Worm (Caenorhabditis elegans): Measurements from ENCODE around the gene set-1.

set-1 gene

DNA sequence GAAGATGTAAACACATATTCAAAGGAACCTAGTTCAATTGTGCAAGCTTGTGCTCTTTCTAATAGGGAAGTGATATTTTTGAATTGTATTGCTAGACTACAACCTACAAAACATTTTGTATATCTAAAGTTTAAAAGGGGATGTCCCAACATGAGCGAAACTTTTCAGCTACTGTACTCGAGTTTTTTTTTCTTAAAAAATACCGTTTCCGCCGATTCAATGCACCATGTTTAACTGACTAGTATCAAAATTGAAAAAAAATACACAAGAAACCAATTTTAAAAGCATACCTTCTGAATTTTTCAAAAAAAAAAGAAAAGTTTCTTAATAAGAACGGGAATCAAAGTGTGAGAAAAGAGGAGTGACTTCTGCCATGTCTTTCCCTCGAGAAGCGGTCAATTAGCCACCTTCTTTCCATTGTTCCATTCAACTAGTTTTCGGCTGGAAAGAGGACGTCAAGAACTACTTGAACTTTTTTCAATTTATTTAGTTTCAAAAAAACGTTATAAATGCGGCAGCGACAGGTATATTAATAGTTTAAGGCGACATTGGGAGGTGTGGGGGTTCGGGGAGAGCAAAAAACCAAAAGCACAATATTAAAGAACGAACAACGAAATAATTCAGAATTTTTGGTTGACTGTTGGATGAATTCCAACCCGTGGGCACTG, 36.7 kb downstream of the set-1 start, which contains the start of gene nas-4:
nas-4 (minus strand) TSS at position 351 of the 668 bp plus-strand sequence.
- TF ChIP-seq nhr-76 (tag; optimal IDR thresholded peaks at IDR 0.05): no peak
- no peak for TF ChIP-seq mep-1 (tag; optimal IDR thresholded peaks at IDR 0.05)
- TF ChIP-seq hlh-1 (tag; optimal IDR thresholded peaks at IDR 0.05): no peak
- TF ChIP-seq blmp-1 (tag; optimal IDR thresholded peaks at IDR 0.05): no peak
- no peak for TF ChIP-seq nhr-28 (tag; optimal IDR thresholded peaks at IDR 0.05)
- TF ChIP-seq mls-2 (tag; optimal IDR thresholded peaks at IDR 0.05): no peak
- no peak for TF ChIP-seq ceh-39 (tag; optimal IDR thresholded peaks at IDR 0.05)
- TF ChIP-seq mab-5 (tag; optimal IDR thresholded peaks at IDR 0.05): no peak
- no peak for TF ChIP-seq nhr-2 (tag; optimal IDR thresholded peaks at IDR 0.05)
- TF ChIP-seq ztf-11 (tag; optimal IDR thresholded peaks at IDR 0.05): no peak
- no peak for TF ChIP-seq ceh-83 (GFP tag; optimal IDR thresholded peaks at IDR 0.05)
- no peak for TF ChIP-seq sptf-1 (tag; optimal IDR thresholded peaks at IDR 0.05)
- TF ChIP-seq bed-3 (GFP tag; optimal IDR thresholded peaks at IDR 0.05): no peak
- TF ChIP-seq tbx-8 (GFP tag; optimal IDR thresholded peaks at IDR 0.05): no peak
- no peak for TF ChIP-seq snpc-4 (tag; optimal IDR thresholded peaks at IDR 0.05)

DNA sequence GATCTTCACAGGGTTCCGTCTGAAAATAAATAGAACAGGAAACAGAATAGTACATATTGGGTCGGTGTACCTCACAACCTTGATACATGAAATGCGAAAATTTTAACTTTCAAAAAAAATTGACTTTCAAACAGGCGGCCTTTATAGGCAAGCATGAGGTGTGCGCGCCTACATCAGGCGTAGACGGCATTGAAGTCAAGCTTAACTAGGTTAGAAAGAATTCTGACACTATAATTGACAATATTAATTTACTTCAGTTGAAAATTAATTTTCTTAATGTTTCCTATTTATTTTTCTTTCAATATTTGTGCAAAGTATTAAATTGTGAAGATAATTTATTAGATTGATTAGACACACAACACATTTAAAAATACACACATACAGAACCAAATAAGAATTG, 40.3 kb downstream of the set-1 start, which contains the start of gene C05D11.5:
C05D11.5 (minus strand) TSS at position 101 of the 400 bp plus-strand sequence.
- TF ChIP-seq unc-62 (GFP tag; optimal IDR thresholded peaks at IDR 0.05): no peak
- no peak for TF ChIP-seq ztf-11 (tag; optimal IDR thresholded peaks at IDR 0.05)
- no peak for TF ChIP-seq ceh-83 (GFP tag; optimal IDR thresholded peaks at IDR 0.05)
- no peak for TF ChIP-seq zip-8 (tag; optimal IDR thresholded peaks at IDR 0.05)
- no peak for TF ChIP-seq lin-13 (tag; optimal IDR thresholded peaks at IDR 0.05)
- no peak for TF ChIP-seq flh-1 (GFP tag; optimal IDR thresholded peaks at IDR 0.05)
- TF ChIP-seq unc-39 (tag; optimal IDR thresholded peaks at IDR 0.05): no peak
- no peak for TF ChIP-seq cnd-1 (tag; optimal IDR thresholded peaks at IDR 0.05)
- no peak for TF ChIP-seq lsy-2 (tag; optimal IDR thresholded peaks at IDR 0.05)
- TF ChIP-seq bed-3 (GFP tag; optimal IDR thresholded peaks at IDR 0.05): no peak
- no peak for TF ChIP-seq tbx-8 (GFP tag; optimal IDR thresholded peaks at IDR 0.05)
- TF ChIP-seq drap-1 (GFP tag; optimal IDR thresholded peaks at IDR 0.05): no peak
- no peak for TF ChIP-seq elt-1 (tag; optimal IDR thresholded peaks at IDR 0.05; ENCODE audit: borderline replicate concordance, insufficient read depth)
- TF ChIP-seq lin-32 (GFP tag; optimal IDR thresholded peaks at IDR 0.05): no peak
- no peak for TF ChIP-seq nhr-12 (tag; optimal IDR thresholded peaks at IDR 0.05)
- no peak for TF ChIP-seq nhr-237 (tag; optimal IDR thresholded peaks at IDR 0.05)
- no peak for TF ChIP-seq mab-5 (tag; optimal IDR thresholded peaks at IDR 0.05)
- no peak for TF ChIP-seq mep-1 (tag; optimal IDR thresholded peaks at IDR 0.05)

DNA sequence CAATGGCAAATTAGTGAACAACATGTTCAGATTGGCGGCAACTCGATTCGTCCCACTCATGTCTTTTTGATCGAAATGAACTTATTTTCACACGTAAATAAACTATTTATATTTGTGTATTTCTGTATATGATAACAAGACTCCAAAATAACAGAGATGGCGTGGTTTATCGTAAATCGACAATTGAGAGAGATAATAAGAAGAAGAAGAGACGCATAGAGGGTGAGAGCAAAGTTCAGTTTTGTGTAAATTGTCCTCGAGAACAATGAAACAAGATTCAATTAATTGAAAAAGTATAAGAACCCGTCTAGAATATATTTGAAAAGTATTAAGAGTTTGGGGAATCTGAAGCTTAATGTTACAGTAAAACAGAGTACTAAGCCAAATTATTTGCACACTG, 40.7 kb downstream of the set-1 start:
- no peak for TF ChIP-seq sem-2 (GFP tag; optimal IDR thresholded peaks at IDR 0.05)
- no peak for TF ChIP-seq nhr-76 (tag; optimal IDR thresholded peaks at IDR 0.05)
- no peak for TF ChIP-seq mep-1 (tag; optimal IDR thresholded peaks at IDR 0.05)

DNA sequence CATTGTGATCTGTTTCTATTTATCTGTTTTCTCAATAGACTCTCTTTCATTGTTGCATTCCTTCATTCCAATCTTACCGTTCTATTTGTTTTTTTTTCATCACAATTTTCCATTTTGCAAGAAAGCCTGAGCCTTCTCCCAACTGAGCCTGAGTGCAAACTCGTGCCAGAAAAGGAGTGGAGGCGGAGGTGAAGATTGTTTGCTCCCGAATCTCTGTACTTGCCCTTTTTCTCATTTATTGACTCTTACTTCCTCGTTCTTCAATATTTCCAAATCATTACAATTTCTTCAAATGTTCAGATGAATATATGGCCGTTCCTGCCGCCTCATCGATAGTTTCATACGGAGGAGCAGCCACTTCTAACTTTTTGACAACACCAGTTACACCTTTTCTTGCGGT, 45.3 kb downstream of the set-1 start, which contains the start of gene let-756:
let-756 (plus strand) TSS at position 301 of the 400 bp plus-strand sequence.
- TF ChIP-seq nhr-28 (tag; optimal IDR thresholded peaks at IDR 0.05): no peak
- TF ChIP-seq tbx-8 (GFP tag; optimal IDR thresholded peaks at IDR 0.05): no peak
- TF ChIP-seq ztf-11 (tag; optimal IDR thresholded peaks at IDR 0.05): no peak
- no peak for TF ChIP-seq sptf-1 (tag; optimal IDR thresholded peaks at IDR 0.05)
- TF ChIP-seq pha-4 (tag; optimal IDR thresholded peaks at IDR 0.05): no peak
- no peak for TF ChIP-seq nhr-237 (tag; optimal IDR thresholded peaks at IDR 0.05)
- TF ChIP-seq cnd-1 (tag; optimal IDR thresholded peaks at IDR 0.05): no peak
- TF ChIP-seq elt-3 (tag; optimal IDR thresholded peaks at IDR 0.05): no peak
- no peak for TF ChIP-seq blmp-1 (tag; optimal IDR thresholded peaks at IDR 0.05)
- no peak for TF ChIP-seq zip-8 (tag; optimal IDR thresholded peaks at IDR 0.05)
- TF ChIP-seq unc-120 (tag; optimal IDR thresholded peaks at IDR 0.05; ENCODE audit: poor library complexity, severe bottlenecking): no peak
- TF ChIP-seq ceh-43 (GFP tag; optimal IDR thresholded peaks at IDR 0.05): no peak
- TF ChIP-seq mls-2 (tag; optimal IDR thresholded peaks at IDR 0.05): no peak
- no peak for TF ChIP-seq lin-32 (GFP tag; optimal IDR thresholded peaks at IDR 0.05)
- TF ChIP-seq flh-1 (GFP tag; optimal IDR thresholded peaks at IDR 0.05): no peak

Data from whole organism, mixed stage, embryonic.